Worm (Caenorhabditis elegans) whole organism, L3 larva: ENCODE measurements around the gene C50F7.6.

ENCODE experiments used
- ZK546.5 ChIP-seq: sonication (generic microtip); optimal IDR thresholded peaks from 2 replicates; lab custom pipeline; 2017; ENCODE audit warnings: missing biosample characterization, missing genetic modification characterization
- aly-2 ChIP-seq: fragments of 150-350 bp; optimal IDR thresholded peaks from 2 replicates; lab custom pipeline; 2014; ENCODE audit warnings: missing biosample characterization, missing genetic modification characterization
- ama-1 ChIP-seq: fragments of 150-350 bp; optimal IDR thresholded peaks from 2 replicates; lab custom pipeline; 2018
- ceh-9 ChIP-seq: sonication (generic microtip); optimal IDR thresholded peaks from 2 replicates; lab custom pipeline; 2018; ENCODE audit warnings: missing biosample characterization, missing genetic modification characterization
- daf-12 ChIP-seq: fragments of 150-350 bp; optimal IDR thresholded peaks from 2 replicates; lab custom pipeline; 2014; ENCODE audit warnings: missing biosample characterization, missing genetic modification reagents, missing genetic modification characterization
- egl-5 ChIP-seq: fragments of 150-350 bp; optimal IDR thresholded peaks from 2 replicates; lab custom pipeline; 2017; ENCODE audit warnings: missing biosample characterization, missing genetic modification reagents, missing genetic modification characterization, inconsistent platforms
- elt-1 ChIP-seq: fragments of 150-350 bp; optimal IDR thresholded peaks from 2 replicates; lab custom pipeline; 2014; ENCODE audit warnings: missing biosample characterization, missing genetic modification characterization
- elt-2 ChIP-seq: sonication (generic microtip); optimal IDR thresholded peaks from 2 replicates; lab custom pipeline; 2016; ENCODE audit warnings: missing genetic modification reagents, mild to moderate bottlenecking, missing genetic modification characterization, missing compliant biosample characterization
- eor-1 ChIP-seq, 2 experiments: fragments of 150-350 bp; optimal IDR thresholded peaks; 2 replicates each; lab custom pipeline; 2014 to 2018; ENCODE audit warnings: missing biosample characterization in 2 of 2, missing genetic modification characterization in 2 of 2
- fkh-10 ChIP-seq: sonication (generic microtip); optimal IDR thresholded peaks from 2 replicates; lab custom pipeline; 2017; ENCODE audit warnings: missing biosample characterization, missing genetic modification reagents, missing genetic modification characterization
- fkh-2 ChIP-seq: fragments of 150-350 bp; optimal IDR thresholded peaks from 2 replicates; lab custom pipeline; 2014; ENCODE audit warnings: missing biosample characterization, missing genetic modification reagents, missing genetic modification characterization
- fos-1 ChIP-seq: fragments of 150-350 bp; optimal IDR thresholded peaks from 2 replicates; lab custom pipeline; 2014; ENCODE audit warnings: missing biosample characterization, missing genetic modification characterization
- hmg-11 ChIP-seq: sonication (generic microtip); optimal IDR thresholded peaks from 2 replicates; lab custom pipeline; 2016; ENCODE audit warnings: missing genetic modification characterization, missing compliant biosample characterization
- jun-1 ChIP-seq: fragments of 150-350 bp; optimal IDR thresholded peaks from 2 replicates; lab custom pipeline; 2014; ENCODE audit warnings: missing biosample characterization, missing genetic modification reagents, missing genetic modification characterization
- lin-15B ChIP-seq: fragments of 150-350 bp; optimal IDR thresholded peaks from 2 replicates; lab custom pipeline; 2014; ENCODE audit warnings: missing biosample characterization, missing genetic modification characterization
- lin-39 ChIP-seq: fragments of 150-350 bp; optimal IDR thresholded peaks from 2 replicates; lab custom pipeline; 2018; ENCODE audit warnings: missing biosample characterization, missing genetic modification reagents, missing genetic modification characterization
- mdl-1 ChIP-seq: fragments of 150-350 bp; optimal IDR thresholded peaks from 2 replicates; lab custom pipeline; 2014; ENCODE audit warnings: missing biosample characterization, missing genetic modification characterization
- mml-1 ChIP-seq: fragments of 150-350 bp; sonication (generic microtip); optimal IDR thresholded peaks from 3 replicates; lab custom pipeline; 2014; ENCODE audit warnings: missing biosample characterization, missing genetic modification characterization
- nfya-1 ChIP-seq: sonication (generic microtip); optimal IDR thresholded peaks from 2 replicates; lab custom pipeline; 2017; ENCODE audit warnings: missing genetic modification characterization, mild to moderate bottlenecking, missing compliant biosample characterization, antibody characterized with exemption, moderate library complexity; ENCODE audit not compliant: insufficient read depth
- nhr-12 ChIP-seq: fragments of 150-350 bp; optimal IDR thresholded peaks from 2 replicates; lab custom pipeline; 2014; ENCODE audit warnings: missing biosample characterization, missing genetic modification characterization
- nhr-23 ChIP-seq: fragments of 150-350 bp; optimal IDR thresholded peaks from 2 replicates; lab custom pipeline; 2014; ENCODE audit warnings: missing biosample characterization, missing genetic modification reagents, missing genetic modification characterization
- nhr-237 ChIP-seq: fragments of 150-350 bp; optimal IDR thresholded peaks from 2 replicates; lab custom pipeline; 2014; ENCODE audit warnings: missing biosample characterization, missing genetic modification characterization
- nhr-25 ChIP-seq: sonication (generic microtip); optimal IDR thresholded peaks from 2 replicates; lab custom pipeline; 2017; ENCODE audit warnings: missing biosample characterization, missing genetic modification characterization
- nhr-28 ChIP-seq: fragments of 150-350 bp; optimal IDR thresholded peaks from 2 replicates; lab custom pipeline; 2014; ENCODE audit warnings: missing biosample characterization, missing genetic modification characterization
- nhr-43 ChIP-seq: sonication (generic microtip); optimal IDR thresholded peaks from 2 replicates; lab custom pipeline; 2016; ENCODE audit warnings: mild to moderate bottlenecking, missing genetic modification characterization, missing compliant biosample characterization; ENCODE audit not compliant: poor library complexity, severe bottlenecking
- nhr-67 ChIP-seq: fragments of 150-350 bp; optimal IDR thresholded peaks from 2 replicates; lab custom pipeline; 2014; ENCODE audit warnings: missing biosample characterization, missing genetic modification characterization
- nhr-76 ChIP-seq: fragments of 150-350 bp; sonication (generic microtip); optimal IDR thresholded peaks from 5 replicates; lab custom pipeline; 2014; ENCODE audit warnings: missing biosample characterization, missing genetic modification characterization
- pha-4 ChIP-seq: fragments of 150-350 bp; optimal IDR thresholded peaks from 2 replicates; lab custom pipeline; 2014; ENCODE audit warnings: missing biosample characterization, missing genetic modification reagents, missing genetic modification characterization
- pqm-1 ChIP-seq: fragments of 150-350 bp; optimal IDR thresholded peaks from 2 replicates; lab custom pipeline; 2017; ENCODE audit warnings: missing biosample characterization, missing genetic modification characterization, inconsistent platforms
- sea-2 ChIP-seq: fragments of 150-350 bp; sonication (generic microtip); optimal IDR thresholded peaks from 4 replicates; lab custom pipeline; 2014; ENCODE audit warnings: missing biosample characterization, missing genetic modification reagents, missing genetic modification characterization
- skn-1 ChIP-seq: fragments of 150-350 bp; optimal IDR thresholded peaks from 2 replicates; lab custom pipeline; 2014; ENCODE audit warnings: missing biosample characterization, missing genetic modification characterization
- snpc-4 ChIP-seq: fragments of 150-350 bp; optimal IDR thresholded peaks from 2 replicates; lab custom pipeline; 2014; ENCODE audit warnings: missing biosample characterization, missing genetic modification characterization
- unc-62 ChIP-seq: fragments of 150-350 bp; sonication (generic microtip); optimal IDR thresholded peaks from 4 replicates; lab custom pipeline; 2014; ENCODE audit warnings: missing biosample characterization, missing genetic modification reagents, missing genetic modification characterization
- zag-1 ChIP-seq: fragments of 150-350 bp; optimal IDR thresholded peaks from 2 replicates; lab custom pipeline; 2014; ENCODE audit warnings: missing biosample characterization, missing genetic modification characterization
- ztf-11 ChIP-seq: fragments of 150-350 bp; optimal IDR thresholded peaks from 2 replicates; lab custom pipeline; 2014; ENCODE audit warnings: missing biosample characterization, missing genetic modification characterization
- ztf-4 ChIP-seq: fragments of 150-350 bp; optimal IDR thresholded peaks from 2 replicates; lab custom pipeline; 2014; ENCODE audit warnings: missing biosample characterization, missing genetic modification characterization

C50F7.6 gene

DNA sequence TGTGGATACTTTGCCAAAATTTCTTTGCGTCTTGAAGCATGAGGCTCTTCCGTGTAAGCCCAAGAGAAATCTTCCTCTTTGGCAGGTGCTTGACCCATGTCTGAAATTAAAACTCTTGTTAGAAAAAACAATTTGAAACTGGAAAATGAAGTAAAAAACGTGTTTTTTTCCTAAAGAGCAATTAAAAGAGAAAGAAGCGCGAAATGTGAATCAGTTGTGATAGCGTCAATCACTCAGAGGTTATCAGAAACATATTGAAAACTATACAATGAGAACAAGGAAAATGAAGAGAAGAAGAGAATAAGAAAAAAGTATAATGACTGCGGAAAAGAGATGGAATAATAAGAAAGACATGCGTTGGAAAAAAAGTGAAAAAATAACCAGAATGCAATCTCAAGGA is 16.2 kb downstream of the C50F7.6 start, which contains the start of gene F33D4.4:
TSS of gene F33D4.4 (minus strand) at position 101 of the 400 bp plus-strand sequence.
- no peak for TF ChIP-seq elt-1 (tag; lab: Kevin White, UChicago)
- TF ChIP-seq fkh-10 (GFP tag; lab: Kevin White, UChicago) = no peak
- no peak for TF ChIP-seq eor-1 (tag; optimal IDR thresholded peaks at IDR 0.05; lab: Kevin White, UChicago)
- TF ChIP-seq ceh-9 = no peak
- no peak for TF ChIP-seq ztf-11
- TF ChIP-seq unc-62 (GFP tag; lab: Kevin White, UChicago) = no peak

DNA sequence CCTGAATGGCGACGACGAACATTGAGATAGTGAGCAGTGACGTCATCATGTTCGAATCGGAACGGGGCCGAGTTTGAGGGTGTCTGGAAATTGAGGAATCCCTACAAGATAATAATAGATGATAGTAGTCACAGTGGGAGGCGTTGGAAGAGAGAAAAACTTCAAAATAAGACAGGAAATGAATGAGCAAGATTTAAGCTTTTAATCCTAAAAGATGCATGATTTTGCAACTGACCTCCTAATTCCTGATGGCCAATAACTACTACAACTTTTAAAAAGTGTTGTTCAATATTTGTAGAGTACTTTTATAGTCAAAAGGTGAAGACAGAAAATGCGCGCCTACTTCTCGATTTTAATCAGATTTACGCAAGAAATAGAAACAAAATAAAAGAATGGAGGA is 24.7 kb downstream of the C50F7.6 start, which contains the start of gene flp-13:
TSS of gene flp-13 (minus strand) at position 101 of the 400 bp plus-strand sequence.
- TF ChIP-seq nhr-12 (tag; lab: Kevin White, UChicago) (no peak), mdl-1 (tag; lab: Kevin White, UChicago) (no peak), lin-39 (no peak), skn-1 (no peak)

DNA sequence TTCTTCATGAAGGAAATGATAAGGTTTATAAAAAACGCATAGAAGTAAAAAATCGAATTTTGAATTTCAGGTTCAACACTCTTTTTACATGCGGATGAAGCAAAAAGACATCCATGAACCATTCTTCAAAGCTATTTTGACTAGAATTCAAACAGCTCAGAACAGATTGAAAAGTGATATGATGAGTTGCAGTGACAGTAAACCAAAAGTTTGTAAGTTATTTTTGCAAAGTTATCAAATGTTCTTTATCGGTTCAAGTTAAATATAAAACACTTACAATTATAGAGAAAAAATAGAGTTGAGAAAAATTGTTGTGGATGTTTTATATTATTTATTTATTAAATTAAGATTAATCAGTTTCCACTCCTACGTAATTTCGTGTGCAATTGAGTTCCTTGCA is 30.5 kb downstream of the C50F7.6 start:
- TF ChIP-seq nhr-25 (tag; lab: Kevin White, UChicago) (no peak), ceh-9 (no peak), sea-2 (no peak), elt-1 (tag; lab: Kevin White, UChicago) (no peak), nfya-1 (tag; lab: Kevin White, UChicago) (no peak), nhr-237 (no peak), hmg-11 (no peak), egl-5 (tag; lab: Kevin White, UChicago) (no peak)

DNA sequence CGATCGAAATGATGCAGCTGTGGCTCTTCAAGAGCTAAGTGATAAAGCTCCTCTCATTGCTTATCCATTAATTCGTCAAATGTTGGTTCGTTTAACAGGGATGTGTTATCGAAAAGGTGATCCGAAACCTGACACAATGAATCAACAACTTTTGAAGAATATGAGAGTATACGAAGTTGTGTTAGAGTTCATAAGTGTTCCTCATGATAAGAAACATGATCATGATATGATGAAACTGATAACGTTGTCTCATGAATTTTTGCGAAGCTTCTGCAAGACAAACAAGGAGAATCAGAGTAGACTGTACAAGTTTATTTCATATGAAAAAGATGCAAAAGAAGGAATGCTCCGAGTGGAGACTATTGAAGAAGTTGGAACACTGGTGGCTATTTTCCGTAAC is 33.7 kb downstream of the C50F7.6 start:
- TF ChIP-seq elt-2 (tag; lab: Kevin White, UChicago) (peak; percentile 85), nfya-1 (tag; lab: Kevin White, UChicago) (no peak), pqm-1 (tag; lab: Kevin White, UChicago) (peak; percentile 23), nhr-67 (no peak), fkh-10 (GFP tag; lab: Kevin White, UChicago) (no peak), ztf-11 (no peak), zag-1 (tag; lab: Kevin White, UChicago) (no peak)

DNA sequence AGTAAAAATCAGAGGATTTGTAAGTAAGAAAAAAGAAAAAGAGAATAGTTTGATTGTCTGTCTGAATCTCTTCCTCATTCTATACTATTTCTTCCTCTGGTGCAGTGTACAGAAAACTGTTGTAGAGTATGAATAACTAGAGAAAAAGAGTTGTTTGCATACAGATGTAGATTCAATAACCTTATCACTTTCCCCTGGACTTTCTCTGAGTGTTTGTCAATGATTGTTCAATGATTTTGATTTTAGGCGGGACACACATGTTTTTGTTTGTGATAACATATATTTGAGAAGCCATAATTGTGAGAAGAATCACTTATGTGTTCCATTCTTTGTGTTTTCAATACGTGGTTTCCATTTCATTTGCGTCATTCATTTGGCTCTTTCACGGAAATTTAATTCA is 43.9 kb downstream of the C50F7.6 start:
- no peak for TF ChIP-seq zag-1 (tag; lab: Kevin White, UChicago)
- no peak for TF ChIP-seq nhr-76 (tag; lab: Kevin White, UChicago)
- no peak for TF ChIP-seq elt-1 (tag; lab: Kevin White, UChicago)
- TF ChIP-seq ztf-11 = no peak
- TF ChIP-seq lin-15B (tag; lab: Kevin White, UChicago) = no peak
- TF ChIP-seq nhr-28 (tag; lab: Kevin White, UChicago) = no peak
- no peak for TF ChIP-seq unc-62 (GFP tag; lab: Kevin White, UChicago)
- no peak for TF ChIP-seq mml-1
- no peak for TF ChIP-seq nhr-237
- TF ChIP-seq jun-1 (tag; lab: Kevin White, UChicago) = peak; percentile 43
- no peak for TF ChIP-seq ztf-4 (tag; lab: Kevin White, UChicago)
- TF ChIP-seq snpc-4 (tag; lab: Kevin White, UChicago) = no peak
- TF ChIP-seq elt-2 (tag; lab: Kevin White, UChicago) = peak; percentile 83
- TF ChIP-seq pha-4 (tag; lab: Kevin White, UChicago) = peak; percentile 69
- TF ChIP-seq pqm-1 (tag; lab: Kevin White, UChicago) = peak; percentile 62
- TF ChIP-seq, all 47 proteins: peak for 4

DNA sequence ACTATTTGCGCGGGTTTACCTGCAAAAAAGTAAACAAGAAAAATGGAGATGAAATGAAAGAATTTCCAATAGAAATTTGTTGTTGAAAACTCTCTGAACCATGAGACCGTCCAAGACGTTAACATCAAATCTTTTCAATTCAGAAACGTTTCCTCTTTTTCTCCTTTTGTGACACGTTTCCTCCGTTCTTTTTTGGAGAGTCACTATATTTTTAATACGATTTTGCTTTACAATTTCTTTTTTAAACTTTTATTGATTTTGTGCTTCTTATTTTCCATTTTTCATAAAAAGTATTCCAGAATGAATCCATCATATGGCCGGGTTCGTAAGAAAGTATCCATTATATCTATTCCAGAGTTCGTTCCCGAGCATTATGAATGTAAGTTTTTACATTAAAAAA is 48.1 kb downstream of the C50F7.6 start, which contains the start of gene itr-1:
TSS of gene itr-1 (plus strand) at position 301 of the 400 bp plus-strand sequence.
- no peak for TF ChIP-seq eor-1 (tag; optimal IDR thresholded peaks at IDR 0.05; lab: Kevin White, UChicago)
- TF ChIP-seq daf-12 (tag; lab: Kevin White, UChicago) = no peak
- TF ChIP-seq hmg-11 = no peak
- TF ChIP-seq ztf-11 = no peak
- TF ChIP-seq nhr-237 = no peak
- no peak for TF ChIP-seq ZK546.5 (tag; lab: Kevin White, UChicago)
- TF ChIP-seq ztf-4 (tag; lab: Kevin White, UChicago) = no peak
- no peak for TF ChIP-seq mml-1
- TF ChIP-seq ama-1 (lab: Kevin White, UChicago) = no peak
- no peak for TF ChIP-seq ceh-9
- no peak for TF ChIP-seq fos-1 (tag; lab: Kevin White, UChicago)
- TF ChIP-seq nhr-23 = no peak
- no peak for TF ChIP-seq fkh-2 (tag; lab: Kevin White, UChicago)
- TF ChIP-seq aly-2 (tag; lab: Kevin White, UChicago) = no peak
- no peak for TF ChIP-seq egl-5 (tag; lab: Kevin White, UChicago)
- no peak for TF ChIP-seq unc-62 (GFP tag; lab: Kevin White, UChicago)
- TF ChIP-seq nhr-25 (tag; lab: Kevin White, UChicago) = no peak
- TF ChIP-seq nhr-43 (tag; lab: Kevin White, UChicago) = no peak
